Fruit fly (Drosophila melanogaster): ENCODE data around the gene Nedd8.

The Nedd8 gene

dm6 chr2L:18966214-18966556, 14.5 kb upstream of the Nedd8 start (continued):
- TF ChIP-seq CG6683 (GFP tag; optimal IDR thresholded peaks at IDR 0.05) (peak; percentile 60), CG4328 (GFP tag; optimal IDR thresholded peaks at IDR 0.05) (no peak), tup (GFP tag; optimal IDR thresholded peaks at IDR 0.05) (no peak), CG15601 (tag; optimal IDR thresholded peaks at IDR 0.05) (no peak), CG4730 (GFP tag; IDR thresholded peaks at IDR 0.05) (peak; percentile 89), CG4424 (GFP tag; optimal IDR thresholded peaks at IDR 0.05) (peak; percentile 69), CG30431 (GFP tag; optimal IDR thresholded peaks at IDR 0.05) (peak; percentile 8), CG2202 (tag; optimal IDR thresholded peaks at IDR 0.05) (no peak), CG10267 (tag; optimal IDR thresholded peaks at IDR 0.05) (peak; percentile 52), wdn (GFP tag; IDR thresholded peaks at IDR 0.05) (peak; percentile 95), GATAe (GFP tag; conservative IDR thresholded peaks at IDR 0.05) (peak; percentile 89), CG3281 (GFP tag; optimal IDR thresholded peaks at IDR 0.05) (peak; percentile 89), Atf6 (GFP tag; IDR thresholded peaks at IDR 0.05) (peak; percentile 96), CG9215 (GFP tag; IDR thresholded peaks at IDR 0.05) (peak; percentile 85), row (GFP tag; IDR thresholded peaks at IDR 0.05) (peak; percentile 95), CG17912 (GFP tag; optimal IDR thresholded peaks at IDR 0.05) (no peak), CG1024 (GFP tag; IDR thresholded peaks at IDR 0.05) (peak; percentile 48), Doc2 (GFP tag; IDR thresholded peaks at IDR 0.05) (peak; percentile 69; the same call in 1 of the 2 replicates), CG4854 (GFP tag; optimal IDR thresholded peaks at IDR 0.05) (peak; percentile 45), en (GFP tag; optimal IDR thresholded peaks at IDR 0.05) (no peak), CG14667 (GFP tag; IDR thresholded peaks at IDR 0.05) (peak; percentile 80), CG9437 (GFP tag; optimal IDR thresholded peaks at IDR 0.05) (no peak), CG6689 (GFP tag; IDR thresholded peaks at IDR 0.05) (peak; percentile 88), CG34422 (GFP tag; IDR thresholded peaks at IDR 0.05) (peak; percentile 89), vnd (GFP tag; IDR thresholded peaks at IDR 0.05; ENCODE audit: partially characterized antibody) (no peak), Sry-β (GFP tag; optimal IDR thresholded peaks at IDR 0.05) (no peak), CG7745 (tag; optimal IDR thresholded peaks at IDR 0.05) (no peak), CG3838 (GFP tag; optimal IDR thresholded peaks at IDR 0.05) (peak; percentile 49), ftz-f1 (GFP tag; optimal IDR thresholded peaks at IDR 0.05) (peak; percentile 94), zen (tag; optimal IDR thresholded peaks at IDR 0.05) (peak; percentile 72), phol (tag; optimal IDR thresholded peaks at IDR 0.05) (peak; percentile 72), Nf-YC (tag; optimal IDR thresholded peaks at IDR 0.05) (peak; percentile 45), Abd-B (GFP tag; optimal IDR thresholded peaks at IDR 0.05) (peak; percentile 53), jumu (GFP tag; optimal IDR thresholded peaks at IDR 0.05) (no peak), bbx (GFP tag; IDR thresholded peaks at IDR 0.05; ENCODE audit: partially characterized antibody) (no peak), ham (GFP tag; IDR thresholded peaks at IDR 0.05) (peak; percentile 90), CoRest (tag; optimal IDR thresholded peaks at IDR 0.05) (peak; percentile 73), prd (optimal IDR thresholded peaks at IDR 0.05) (no peak), prd (GFP tag; IDR thresholded peaks at IDR 0.05) (peak; percentile 92), insv (GFP tag; optimal IDR thresholded peaks at IDR 0.05) (no peak), CG8290 (GFP tag; optimal IDR thresholded peaks at IDR 0.05) (peak; percentile 25), CG8290 (tag; optimal IDR thresholded peaks at IDR 0.05) (no peak), Usf (GFP tag; optimal IDR thresholded peaks at IDR 0.05) (peak; percentile 33), CG13123 (GFP tag; optimal IDR thresholded peaks at IDR 0.05) (peak; percentile 37), CG13296 (GFP tag; optimal IDR thresholded peaks at IDR 0.05) (peak; percentile 81), ab (GFP tag; optimal IDR thresholded peaks at IDR 0.05) (no peak), ssp (GFP tag; IDR thresholded peaks at IDR 0.05) (peak; percentile 80), Elba2 (GFP tag; optimal IDR thresholded peaks at IDR 0.05) (peak; percentile 13), Spps (tag; optimal IDR thresholded peaks at IDR 0.05) (peak; percentile 49), vvl (GFP tag; IDR thresholded peaks at IDR 0.05) (peak; percentile 92), CG12299 (tag; optimal IDR thresholded peaks at IDR 0.05) (peak; percentile 68), dmrt99B (tag; optimal IDR thresholded peaks at IDR 0.05) (peak; percentile 76)

Data from whole organism, embryonic.